Worm (Caenorhabditis elegans): ENCODE data around the gene F21A3.2.

DNA sequence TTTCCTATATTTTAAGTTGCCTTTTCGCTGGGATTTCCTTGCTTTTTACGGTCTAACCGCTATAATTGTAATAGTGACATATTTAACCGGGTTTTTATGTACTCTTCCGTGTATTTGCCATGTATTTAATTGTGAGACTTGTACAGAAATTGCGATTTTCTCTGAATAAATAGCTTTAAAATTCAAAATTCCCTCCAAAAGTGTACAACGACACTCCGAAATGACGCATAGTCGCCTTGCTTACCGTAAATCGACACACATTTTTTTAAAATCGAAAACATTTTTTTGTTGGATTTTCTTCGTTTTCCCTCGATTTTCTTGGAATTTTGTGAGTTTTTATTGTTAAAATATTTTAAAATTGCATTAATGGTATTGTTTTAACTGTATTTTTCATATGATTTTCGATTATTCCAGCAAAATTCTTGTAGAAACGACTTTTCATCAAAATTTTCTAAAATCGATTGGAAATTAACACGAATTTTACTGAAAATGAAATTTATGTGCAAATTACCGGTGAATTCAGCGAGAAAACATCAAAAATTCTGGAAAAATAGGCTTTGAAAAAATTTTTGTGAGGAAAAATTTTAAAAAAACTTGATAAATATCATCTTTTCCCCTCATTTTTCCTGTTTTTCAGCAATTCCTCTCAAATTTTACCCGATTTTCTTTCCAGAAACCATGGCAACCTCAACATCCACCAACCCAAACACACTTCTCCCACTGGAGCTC, 36.1 kb upstream of the F21A3.2 start, which contains the start of gene lsm-5:
- TF ChIP-seq ama-1 (optimal IDR thresholded peaks at IDR 0.05): no peak
- no peak for TF ChIP-seq ceh-13 (GFP tag; optimal IDR thresholded peaks at IDR 0.05)

Data from whole organism, early embryonic.